Worm (Caenorhabditis elegans) whole organism, early embryonic: Measurements from ENCODE around the gene F53A9.7.

ENCODE experiments used
- ceh-13 ChIP-seq: fragments of 200-800 bp; sonication (Bioruptor generic); optimal IDR thresholded peaks from 2 replicates; lab custom pipeline; 2018; ENCODE audit warnings: mild to moderate bottlenecking, missing genetic modification characterization, missing compliant biosample characterization
- tra-4 ChIP-seq: sonication (generic microtip); optimal IDR thresholded peaks from 2 replicates; lab custom pipeline; 2017; ENCODE audit warnings: missing genetic modification characterization, missing compliant biosample characterization

- no peak for TF ChIP-seq ceh-13 (GFP tag; lab: Kevin White, UChicago)
- TF ChIP-seq tra-4 (tag; lab: Kevin White, UChicago) = no peak
These were observed 10.6 kb upstream of the F53A9.7 start, which contains the start of gene EGAP4.1 for ce11 chrX:8727306-8727705.
